Fruit fly (Drosophila melanogaster): ENCODE results near the gene Rb97D.

dm6 chr3R:26887155-26887554 is 11.6 kb upstream of the Rb97D start:
- no peak for TF ChIP-seq CG8478 (optimal IDR thresholded peaks at IDR 0.05)
- TF ChIP-seq CTCF (optimal IDR thresholded peaks at IDR 0.05) = no peak

All from S2 (cell line).